Fruit fly (Drosophila melanogaster): ENCODE measurements around the gene TwdlS.

The TwdlS gene

dm6 chr3R:26636388-26636787 lies at the start of gene TwdlS:
TSS of gene TwdlS (plus strand) at chr3R:26636688.
- TF ChIP-seq Myc (optimal IDR thresholded peaks at IDR 0.05), result no peak
- TF ChIP-seq psq (optimal IDR thresholded peaks at IDR 0.05), result no peak
- no peak for TF ChIP-seq h (optimal IDR thresholded peaks at IDR 0.05)
- TF ChIP-seq ttk (optimal IDR thresholded peaks at IDR 0.05), result no peak
- no peak for TF ChIP-seq Sin3A (optimal IDR thresholded peaks at IDR 0.05)
- TF ChIP-seq insv (optimal IDR thresholded peaks at IDR 0.05), result no peak

dm6 chr3R:26588158-26588584 lies 48.3 kb upstream of the TwdlS start:
- no peak for TF ChIP-seq Myc (optimal IDR thresholded peaks at IDR 0.05)
- no peak for TF ChIP-seq h (optimal IDR thresholded peaks at IDR 0.05)
- no peak for TF ChIP-seq Sin3A (optimal IDR thresholded peaks at IDR 0.05)
- no peak for TF ChIP-seq ttk (optimal IDR thresholded peaks at IDR 0.05)
- TF ChIP-seq psq (optimal IDR thresholded peaks at IDR 0.05), result no peak

- TF ChIP-seq psq (optimal IDR thresholded peaks at IDR 0.05), result no peak
- no peak for TF ChIP-seq h (optimal IDR thresholded peaks at IDR 0.05)
- TF ChIP-seq insv (optimal IDR thresholded peaks at IDR 0.05), result no peak
- TF ChIP-seq Sin3A (optimal IDR thresholded peaks at IDR 0.05), result no peak
- no peak for TF ChIP-seq Myc (optimal IDR thresholded peaks at IDR 0.05)
Observed at dm6 chr3R:26593847-26594542, 42.5 kb upstream of the TwdlS start.

- no peak for TF ChIP-seq Myc (optimal IDR thresholded peaks at IDR 0.05)
- TF ChIP-seq insv (optimal IDR thresholded peaks at IDR 0.05), result no peak
- no peak for TF ChIP-seq h (optimal IDR thresholded peaks at IDR 0.05)
- no peak for TF ChIP-seq psq (optimal IDR thresholded peaks at IDR 0.05)
- TF ChIP-seq Sin3A (optimal IDR thresholded peaks at IDR 0.05), result no peak
- TF ChIP-seq ttk (optimal IDR thresholded peaks at IDR 0.05), result no peak
Observed at dm6 chr3R:26606498-26606897, 30.0 kb upstream of the TwdlS start.

- TF ChIP-seq h (optimal IDR thresholded peaks at IDR 0.05) (no peak), Sin3A (optimal IDR thresholded peaks at IDR 0.05) (no peak), psq (optimal IDR thresholded peaks at IDR 0.05) (no peak), Myc (optimal IDR thresholded peaks at IDR 0.05) (no peak), insv (optimal IDR thresholded peaks at IDR 0.05) (no peak), ttk (optimal IDR thresholded peaks at IDR 0.05) (no peak)
Observed at dm6 chr3R:26615428-26615827, 21.1 kb upstream of the TwdlS start.

- no peak for TF ChIP-seq Myc (optimal IDR thresholded peaks at IDR 0.05)
- no peak for TF ChIP-seq h (optimal IDR thresholded peaks at IDR 0.05)
- TF ChIP-seq insv (optimal IDR thresholded peaks at IDR 0.05), result no peak
- TF ChIP-seq Sin3A (optimal IDR thresholded peaks at IDR 0.05), result no peak
Observed at dm6 chr3R:26618818-26619217, 17.7 kb upstream of the TwdlS start, which contains the start of gene TwdlM. TSS of gene TwdlM (plus strand) at chr3R:26619118.

- TF ChIP-seq Myc (optimal IDR thresholded peaks at IDR 0.05), result no peak
- no peak for TF ChIP-seq insv (optimal IDR thresholded peaks at IDR 0.05)
- TF ChIP-seq psq (optimal IDR thresholded peaks at IDR 0.05), result no peak
- TF ChIP-seq ttk (optimal IDR thresholded peaks at IDR 0.05), result no peak
- no peak for TF ChIP-seq Sin3A (optimal IDR thresholded peaks at IDR 0.05)
- TF ChIP-seq h (optimal IDR thresholded peaks at IDR 0.05), result no peak
Observed at dm6 chr3R:26621314-26621813, 15.1 kb upstream of the TwdlS start, which contains the start of gene TwdlP. TSS of gene TwdlP (minus strand) at chr3R:26621364.

- no peak for TF ChIP-seq ttk (optimal IDR thresholded peaks at IDR 0.05)
- no peak for TF ChIP-seq Myc (optimal IDR thresholded peaks at IDR 0.05)
- TF ChIP-seq Sin3A (optimal IDR thresholded peaks at IDR 0.05), result no peak
- TF ChIP-seq psq (optimal IDR thresholded peaks at IDR 0.05), result no peak
- no peak for TF ChIP-seq insv (optimal IDR thresholded peaks at IDR 0.05)
- no peak for TF ChIP-seq h (optimal IDR thresholded peaks at IDR 0.05)
Observed at dm6 chr3R:26623493-26623956, 13.0 kb upstream of the TwdlS start, which contains the start of gene TwdlB. TSS of gene TwdlB (minus strand) at chr3R:26623543.

dm6 chr3R:26625552-26625951 lies 10.9 kb upstream of the TwdlS start, which contains the start of gene TwdlL:
TSS of gene TwdlL (minus strand) at chr3R:26625652.
- no peak for TF ChIP-seq Myc (optimal IDR thresholded peaks at IDR 0.05)
- TF ChIP-seq h (optimal IDR thresholded peaks at IDR 0.05), result no peak
- no peak for TF ChIP-seq ttk (optimal IDR thresholded peaks at IDR 0.05)
- TF ChIP-seq insv (optimal IDR thresholded peaks at IDR 0.05), result no peak
- no peak for TF ChIP-seq Sin3A (optimal IDR thresholded peaks at IDR 0.05)
- no peak for TF ChIP-seq psq (optimal IDR thresholded peaks at IDR 0.05)

dm6 chr3R:26626638-26627037 lies 9.8 kb upstream of the TwdlS start, which contains the start of gene TwdlO:
TSS of gene TwdlO (minus strand) at chr3R:26626738.
- no peak for TF ChIP-seq Sin3A (optimal IDR thresholded peaks at IDR 0.05)
- TF ChIP-seq Myc (optimal IDR thresholded peaks at IDR 0.05), result no peak
- TF ChIP-seq ttk (optimal IDR thresholded peaks at IDR 0.05), result no peak
- no peak for TF ChIP-seq psq (optimal IDR thresholded peaks at IDR 0.05)
- no peak for TF ChIP-seq h (optimal IDR thresholded peaks at IDR 0.05)

dm6 chr3R:26628624-26629023 lies 7.9 kb upstream of the TwdlS start, which contains the start of gene TwdlK:
TSS of gene TwdlK (minus strand) at chr3R:26628724.
- no peak for TF ChIP-seq psq (optimal IDR thresholded peaks at IDR 0.05)
- no peak for TF ChIP-seq insv (optimal IDR thresholded peaks at IDR 0.05)
- TF ChIP-seq Sin3A (optimal IDR thresholded peaks at IDR 0.05), result no peak
- no peak for TF ChIP-seq Myc (optimal IDR thresholded peaks at IDR 0.05)
- TF ChIP-seq h (optimal IDR thresholded peaks at IDR 0.05), result no peak
- TF ChIP-seq ttk (optimal IDR thresholded peaks at IDR 0.05), result no peak

dm6 chr3R:26629618-26630017 lies 6.9 kb upstream of the TwdlS start, which contains the start of gene TwdlJ:
TSS of gene TwdlJ (plus strand) at chr3R:26629918.
- no peak for TF ChIP-seq ttk (optimal IDR thresholded peaks at IDR 0.05)
- no peak for TF ChIP-seq Myc (optimal IDR thresholded peaks at IDR 0.05)
- TF ChIP-seq h (optimal IDR thresholded peaks at IDR 0.05), result no peak
- no peak for TF ChIP-seq insv (optimal IDR thresholded peaks at IDR 0.05)
- no peak for TF ChIP-seq psq (optimal IDR thresholded peaks at IDR 0.05)
- TF ChIP-seq Sin3A (optimal IDR thresholded peaks at IDR 0.05), result no peak

All from Kc167 (cell line).